Fruit fly (Drosophila melanogaster) whole organism, prepupa: ENCODE data around the gene mnb.

Experiments
- Blimp-1 ChIP-seq: fragments of 200-800 bp; sonication (Bioruptor generic); optimal IDR thresholded peaks from 3 replicates; lab custom pipeline; 2017; ENCODE audit warnings: missing biosample characterization, missing genetic modification characterization, mild to moderate bottlenecking, moderate library complexity, missing genetic modification reagents
- CG11294 ChIP-seq: fragments of 200-800 bp; sonication (Bioruptor generic); IDR thresholded peaks from 2 replicates; pipeline ENCODE4 v1.3.6; 2022; ENCODE audit warnings: missing biosample characterization, missing genetic modification characterization
- CG11902 ChIP-seq: fragments of 200-800 bp; sonication (Bioruptor generic); optimal IDR thresholded peaks from 3 replicates; lab custom pipeline; 2016; ENCODE audit warnings: missing biosample characterization, missing genetic modification characterization
- CG15336 ChIP-seq: fragments of 200-800 bp; sonication (Bioruptor generic); IDR thresholded peaks from 2 replicates; pipeline ENCODE4 v1.3.6; 2022; ENCODE audit warnings: missing biosample characterization, missing genetic modification characterization
- CG1621 ChIP-seq: fragments of 200-800 bp; sonication (Bioruptor generic); optimal IDR thresholded peaks from 3 replicates; lab custom pipeline; 2018; ENCODE audit warnings: missing biosample characterization, mild to moderate bottlenecking, missing genetic modification characterization
- CG16779 ChIP-seq: fragments of 200-800 bp; sonication (Bioruptor generic); optimal IDR thresholded peaks from 3 replicates; lab custom pipeline; 2017; ENCODE audit warnings: missing biosample characterization, mild to moderate bottlenecking, missing genetic modification characterization
- CG31627 ChIP-seq: fragments of 200-800 bp; sonication (Bioruptor generic); optimal IDR thresholded peaks from 3 replicates; lab custom pipeline; 2016; ENCODE audit warnings: missing biosample characterization, missing genetic modification characterization
- CG32006 ChIP-seq: fragments of 200-800 bp; sonication (Bioruptor generic); optimal IDR thresholded peaks from 3 replicates; lab custom pipeline; 2017; ENCODE audit warnings: missing biosample characterization, mild to moderate bottlenecking, missing genetic modification characterization
- CG34406 ChIP-seq: fragments of 200-800 bp; sonication (Bioruptor generic); optimal IDR thresholded peaks from 3 replicates; lab custom pipeline; 2016; ENCODE audit warnings: missing biosample characterization, missing genetic modification characterization
- CG3919 ChIP-seq: fragments of 200-800 bp; sonication (Bioruptor generic); optimal IDR thresholded peaks from 3 replicates; lab custom pipeline; 2016; ENCODE audit warnings: missing biosample characterization, missing genetic modification characterization
- CG4318 ChIP-seq: fragments of 200-800 bp; sonication (Bioruptor generic); optimal IDR thresholded peaks from 3 replicates; lab custom pipeline; 2017; ENCODE audit warnings: missing biosample characterization, mild to moderate bottlenecking, missing genetic modification characterization
- CG6163 ChIP-seq: fragments of 200-800 bp; sonication (Bioruptor generic); IDR thresholded peaks from 3 replicates; pipeline ENCODE4 v1.3.6; 2022; ENCODE audit warnings: missing biosample characterization, missing genetic modification characterization
- CG6276 ChIP-seq: fragments of 200-800 bp; sonication (Bioruptor generic); optimal IDR thresholded peaks from 2 replicates; lab custom pipeline; 2017; ENCODE audit warnings: missing biosample characterization, mild to moderate bottlenecking, missing genetic modification characterization
- CG6792 ChIP-seq: fragments of 200-800 bp; sonication (Bioruptor generic); optimal IDR thresholded peaks from 3 replicates; lab custom pipeline; 2016; ENCODE audit warnings: missing biosample characterization, missing genetic modification characterization
- CG6808 ChIP-seq: fragments of 200-800 bp; sonication (Bioruptor generic); optimal IDR thresholded peaks from 3 replicates; lab custom pipeline; 2017; ENCODE audit warnings: missing biosample characterization, missing genetic modification characterization, mild to moderate bottlenecking, moderate library complexity, missing genetic modification reagents
- CG7368 ChIP-seq: fragments of 200-800 bp; sonication (Bioruptor generic); optimal IDR thresholded peaks from 3 replicates; lab custom pipeline; 2016; ENCODE audit warnings: missing biosample characterization, missing genetic modification characterization
- CG8119 ChIP-seq: fragments of 200-800 bp; sonication (Bioruptor generic); IDR thresholded peaks from 3 replicates; pipeline ENCODE4 v1.3.6; 2022; ENCODE audit warnings: missing biosample characterization, missing genetic modification characterization
- CG8319 ChIP-seq: fragments of 200-800 bp; sonication (Bioruptor generic); optimal IDR thresholded peaks from 3 replicates; lab custom pipeline; 2016; ENCODE audit warnings: missing biosample characterization, missing genetic modification characterization
- CG8632 ChIP-seq: fragments of 200-800 bp; sonication (Bioruptor generic); optimal IDR thresholded peaks from 3 replicates; lab custom pipeline; 2016; ENCODE audit warnings: missing biosample characterization, missing genetic modification characterization
- CG9139 ChIP-seq: fragments of 200-800 bp; sonication (Bioruptor generic); optimal IDR thresholded peaks from 3 replicates; lab custom pipeline; 2017; ENCODE audit warnings: missing biosample characterization, mild to moderate bottlenecking, missing genetic modification characterization
- Eip75B ChIP-seq: fragments of 200-800 bp; sonication (Bioruptor generic); optimal IDR thresholded peaks from 3 replicates; lab custom pipeline; 2016; ENCODE audit warnings: missing biosample characterization, missing genetic modification characterization
- Eip78C ChIP-seq: fragments of 200-800 bp; sonication (Bioruptor generic); peaks from one replicate; lab custom pipeline; 2016; ENCODE audit warnings: missing biosample characterization, missing genetic modification characterization
- Eip93F ChIP-seq: fragments of 200-800 bp; sonication (Bioruptor generic); optimal IDR thresholded peaks from 2 replicates; lab custom pipeline; 2016; ENCODE audit warnings: missing biosample characterization, mild to moderate bottlenecking, missing genetic modification characterization
- Ets21C ChIP-seq: fragments of 200-800 bp; sonication (Bioruptor generic); optimal IDR thresholded peaks from 3 replicates; lab custom pipeline; 2016; ENCODE audit warnings: missing biosample characterization, missing genetic modification characterization
- Ets96B ChIP-seq: fragments of 200-800 bp; optimal IDR thresholded peaks from 2 replicates; lab custom pipeline; 2019; ENCODE audit warnings: missing biosample characterization, mild to moderate bottlenecking, missing genetic modification characterization, moderate library complexity
- Gug ChIP-seq: fragments of 200-800 bp; sonication (Bioruptor generic); IDR thresholded peaks from 2 replicates; pipeline ENCODE4 v1.3.6; 2022; ENCODE audit warnings: missing biosample characterization, missing genetic modification characterization
- Hr38 ChIP-seq: sonication (Bioruptor generic); optimal IDR thresholded peaks from 2 replicates; lab custom pipeline; 2016; ENCODE audit warnings: missing biosample characterization, missing genetic modification characterization
- Hr39 ChIP-seq: fragments of 200-800 bp; sonication (Bioruptor generic); optimal IDR thresholded peaks from 2 replicates; lab custom pipeline; 2016; ENCODE audit warnings: missing biosample characterization, missing genetic modification characterization
- Lpt ChIP-seq: fragments of 200-800 bp; sonication (Bioruptor generic); optimal IDR thresholded peaks from 3 replicates; lab custom pipeline; 2016; ENCODE audit warnings: missing biosample characterization, missing genetic modification characterization
- OdsH ChIP-seq: fragments of 200-800 bp; sonication (Bioruptor generic); optimal IDR thresholded peaks from 3 replicates; lab custom pipeline; 2016; ENCODE audit warnings: missing biosample characterization, missing genetic modification characterization
- Smox ChIP-seq: fragments of 200-800 bp; sonication (Bioruptor generic); optimal IDR thresholded peaks from 3 replicates; lab custom pipeline; 2016; ENCODE audit warnings: missing biosample characterization, missing genetic modification characterization
- Sox102F ChIP-seq: fragments of 200-800 bp; sonication (Bioruptor generic); optimal IDR thresholded peaks from 2 replicates; lab custom pipeline; 2016; ENCODE audit warnings: missing biosample characterization, mild to moderate bottlenecking, missing genetic modification characterization
- Sox14 ChIP-seq: fragments of 200-800 bp; sonication (Bioruptor generic); optimal IDR thresholded peaks from 3 replicates; lab custom pipeline; 2016; ENCODE audit warnings: missing biosample characterization, missing genetic modification characterization
- Sox15 ChIP-seq: fragments of 200-800 bp; sonication (Bioruptor generic); optimal IDR thresholded peaks from 3 replicates; lab custom pipeline; 2016; ENCODE audit warnings: missing biosample characterization, missing genetic modification characterization
- achi ChIP-seq: fragments of 200-800 bp; sonication (Bioruptor generic); optimal IDR thresholded peaks from 3 replicates; lab custom pipeline; 2016; ENCODE audit warnings: missing biosample characterization, missing genetic modification characterization
- acj6 ChIP-seq: fragments of 200-800 bp; sonication (Bioruptor generic); optimal IDR thresholded peaks from 3 replicates; lab custom pipeline; 2016; ENCODE audit warnings: missing biosample characterization, missing genetic modification characterization
- cyc ChIP-seq: fragments of 200-800 bp; sonication (Bioruptor generic); optimal IDR thresholded peaks from 3 replicates; lab custom pipeline; 2016; ENCODE audit warnings: missing biosample characterization, missing genetic modification characterization
- dsx ChIP-seq: fragments of 200-800 bp; optimal IDR thresholded peaks from 3 replicates; lab custom pipeline; 2019; ENCODE audit warnings: missing biosample characterization, mild to moderate bottlenecking, missing genetic modification characterization, moderate library complexity; ENCODE audit not compliant: poor library complexity, severe bottlenecking
- eg ChIP-seq: fragments of 200-800 bp; sonication (Bioruptor generic); IDR thresholded peaks from 3 replicates; pipeline ENCODE4 v1.3.6; 2022; ENCODE audit warnings: missing biosample characterization, missing genetic modification characterization
- esn ChIP-seq: fragments of 200-800 bp; sonication (Bioruptor generic); optimal IDR thresholded peaks from 2 replicates; lab custom pipeline; 2016; ENCODE audit warnings: missing biosample characterization, mild to moderate bottlenecking, missing genetic modification characterization, moderate library complexity
- fd59A ChIP-seq: fragments of 200-800 bp; sonication (Bioruptor generic); optimal IDR thresholded peaks from 2 replicates; lab custom pipeline; 2017; ENCODE audit warnings: missing biosample characterization, mild to moderate bottlenecking, missing genetic modification characterization, missing genetic modification reagents
- fd85E ChIP-seq: fragments of 200-800 bp; sonication (Bioruptor generic); optimal IDR thresholded peaks from 3 replicates; lab custom pipeline; 2016; ENCODE audit warnings: missing biosample characterization, missing genetic modification characterization
- lz ChIP-seq: fragments of 200-800 bp; sonication (Bioruptor generic); optimal IDR thresholded peaks from 3 replicates; lab custom pipeline; 2016; ENCODE audit warnings: missing biosample characterization, missing genetic modification characterization
- net ChIP-seq: fragments of 200-800 bp; sonication (Bioruptor generic); optimal IDR thresholded peaks from 3 replicates; lab custom pipeline; 2016; ENCODE audit warnings: missing biosample characterization, missing genetic modification characterization
- spab ChIP-seq: fragments of 200-800 bp; sonication (Bioruptor generic); optimal IDR thresholded peaks from 2 replicates; lab custom pipeline; 2017; ENCODE audit warnings: missing biosample characterization, mild to moderate bottlenecking, missing genetic modification characterization, missing genetic modification reagents
- ss ChIP-seq, 2 experiments: fragments of 200-800 bp; sonication (Bioruptor generic); optimal IDR thresholded peaks; 2 replicates in 1 of 2; 3 replicates in 1 of 2; lab custom pipeline; 2017 to 2018; ENCODE audit warnings: mild to moderate bottlenecking in 2 of 2, missing biosample characterization in 2 of 2, missing genetic modification characterization in 2 of 2, moderate library complexity in 1 of 2
- vri ChIP-seq: fragments of 200-800 bp; sonication (Bioruptor generic); optimal IDR thresholded peaks from 3 replicates; lab custom pipeline; 2016; ENCODE audit warnings: missing biosample characterization, mild to moderate bottlenecking, missing genetic modification characterization

The mnb gene

DNA sequence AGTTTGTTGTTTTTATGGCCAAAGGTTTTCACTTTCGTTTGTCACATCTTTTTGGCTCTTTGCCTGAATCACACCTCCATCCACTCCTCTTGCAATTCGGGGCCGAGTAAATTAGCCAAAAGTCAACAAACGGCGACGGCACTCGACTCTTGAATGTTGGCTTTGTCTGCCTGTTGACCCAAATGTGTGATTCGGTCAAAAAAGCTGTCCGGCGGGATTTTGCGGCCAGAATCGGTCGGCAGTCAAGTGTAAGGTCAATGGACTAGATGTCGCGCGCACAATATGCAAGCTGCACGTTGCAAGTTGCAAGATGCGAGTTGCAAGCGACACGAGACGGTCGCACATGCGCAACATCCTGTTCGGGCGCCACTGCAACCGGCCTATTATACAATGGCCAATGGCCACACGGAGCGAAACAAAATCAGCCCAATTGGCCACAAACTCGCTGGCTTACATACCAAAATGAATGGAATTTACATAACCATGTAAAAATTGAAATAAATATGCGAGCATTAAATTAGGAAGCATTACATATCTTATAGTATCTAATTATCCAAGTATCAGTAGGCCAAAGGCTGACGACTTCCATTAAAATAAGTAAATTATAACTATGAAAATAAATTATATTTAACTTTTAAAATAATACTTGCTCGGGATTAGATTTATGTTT, 30.7 kb upstream of the mnb start (continued):
- peak; percentile 26 for TF ChIP-seq CG8632 (GFP tag; lab: Kevin White, UChicago)
- no peak for TF ChIP-seq Hr38 (GFP tag; lab: Kevin White, UChicago)
- peak; percentile 32 for TF ChIP-seq CG6792 (GFP tag; lab: Kevin White, UChicago)
- TF ChIP-seq Eip75B (GFP tag; lab: Kevin White, UChicago) = no peak
- TF ChIP-seq lz (GFP tag; lab: Kevin White, UChicago) = no peak
- TF ChIP-seq Lpt = peak; percentile 7
- peak; percentile 37; the same call in 2 of the 3 replicates for TF ChIP-seq CG8119 (GFP tag; lab: Robert Waterston, UW)
- TF ChIP-seq esn = no peak
- no peak for TF ChIP-seq Ets96B (tag; lab: Kevin White, UChicago)
- TF ChIP-seq Blimp-1 = peak; percentile 87
- no peak for TF ChIP-seq CG11902
- TF ChIP-seq CG6808 (GFP tag; lab: Kevin White, UChicago) = peak; percentile 6
- TF ChIP-seq Ets21C (GFP tag; lab: Kevin White, UChicago) = no peak
- no peak for TF ChIP-seq Gug (GFP tag; lab: Robert Waterston, UW)
- no peak for TF ChIP-seq CG9139 (GFP tag; lab: Kevin White, UChicago)
- no peak for TF ChIP-seq Smox (GFP tag; lab: Kevin White, UChicago)
- no peak for TF ChIP-seq vri (GFP tag; lab: Kevin White, UChicago)
- TF ChIP-seq CG3919 (GFP tag; lab: Kevin White, UChicago) = peak; percentile 36
- TF ChIP-seq CG16779 (tag; lab: Kevin White, UChicago) = no peak
- TF ChIP-seq CG7368 (GFP tag; lab: Kevin White, UChicago) = no peak
- no peak for TF ChIP-seq Hr39 (GFP tag; lab: Kevin White, UChicago)
- no peak for TF ChIP-seq Sox102F
- TF ChIP-seq, all 60 proteins: peak for 22

DNA sequence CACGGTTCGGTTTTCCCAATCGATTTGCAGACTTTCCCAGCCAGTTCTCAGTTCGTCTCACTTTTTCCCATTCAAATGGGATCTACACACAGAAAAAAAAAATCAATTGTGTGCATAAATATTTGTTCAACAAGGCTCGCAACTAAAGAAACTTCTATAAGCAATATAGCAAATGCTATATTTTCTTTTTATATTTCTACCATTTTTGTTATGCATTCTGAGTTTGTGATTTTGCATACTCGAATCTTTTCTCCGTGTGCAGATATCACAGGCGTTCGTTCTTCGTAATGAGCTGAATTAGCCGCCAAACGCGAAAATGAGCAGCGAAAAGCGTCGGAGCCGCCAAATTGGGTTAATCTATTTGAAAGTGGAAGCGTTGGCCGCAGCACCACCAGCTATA, 28.9 kb upstream of the mnb start:
- no peak for TF ChIP-seq Sox15 (GFP tag; lab: Kevin White, UChicago)
- no peak for TF ChIP-seq achi (GFP tag; lab: Kevin White, UChicago)
- no peak for TF ChIP-seq CG16779 (tag; lab: Kevin White, UChicago)
- TF ChIP-seq CG31627 (GFP tag; lab: Kevin White, UChicago) = no peak
- no peak for TF ChIP-seq dsx (GFP tag; lab: Kevin White, UChicago)
- TF ChIP-seq Smox (GFP tag; lab: Kevin White, UChicago) = no peak
- no peak for TF ChIP-seq net (GFP tag; lab: Kevin White, UChicago)
- TF ChIP-seq Gug (GFP tag; lab: Robert Waterston, UW) = no peak
- no peak for TF ChIP-seq CG3919 (GFP tag; lab: Kevin White, UChicago)
- TF ChIP-seq ss (GFP tag; optimal IDR thresholded peaks at IDR 0.05; lab: Kevin White, UChicago) = no peak
- peak; percentile 9 for TF ChIP-seq OdsH (GFP tag; lab: Kevin White, UChicago)
- no peak for TF ChIP-seq CG6808 (GFP tag; lab: Kevin White, UChicago)
- peak; percentile 68 for TF ChIP-seq eg (GFP tag; lab: Robert Waterston, UW)
- no peak for TF ChIP-seq cyc (GFP tag; lab: Kevin White, UChicago)
- TF ChIP-seq CG7368 (GFP tag; lab: Kevin White, UChicago) = no peak
- peak; percentile 62 for TF ChIP-seq CG32006
- TF ChIP-seq Eip78C (GFP tag; lab: Kevin White, UChicago) = peak; percentile 52
- no peak for TF ChIP-seq Ets21C (GFP tag; lab: Kevin White, UChicago)
- peak; percentile 52; the same call in 1 of the 3 replicates for TF ChIP-seq CG8119 (GFP tag; lab: Robert Waterston, UW)
- TF ChIP-seq CG8319 (GFP tag; lab: Kevin White, UChicago) = no peak
- TF ChIP-seq Eip93F = no peak
- TF ChIP-seq lz (GFP tag; lab: Kevin White, UChicago) = no peak
- TF ChIP-seq CG6276 = peak; percentile 22
- TF ChIP-seq CG4318 (GFP tag; lab: Kevin White, UChicago) = no peak
- TF ChIP-seq CG6163 = peak; percentile 27; the same call in 1 of the 3 replicates
- TF ChIP-seq fd85E = no peak
- TF ChIP-seq Sox14 (GFP tag; lab: Kevin White, UChicago) = no peak
- TF ChIP-seq Hr38 (GFP tag; lab: Kevin White, UChicago) = no peak
- TF ChIP-seq Eip75B (GFP tag; lab: Kevin White, UChicago) = no peak
- no peak for TF ChIP-seq CG11294 (GFP tag; lab: Robert Waterston, UW)
- TF ChIP-seq spab (GFP tag; lab: Kevin White, UChicago) = no peak
- no peak for TF ChIP-seq Hr39 (GFP tag; lab: Kevin White, UChicago)
- TF ChIP-seq CG34406 (GFP tag; lab: Kevin White, UChicago) = no peak
- no peak for TF ChIP-seq CG1621 (tag; lab: Kevin White, UChicago)
- no peak for TF ChIP-seq Lpt
- no peak for TF ChIP-seq CG11902
- TF ChIP-seq fd59A (GFP tag; lab: Kevin White, UChicago) = no peak
- TF ChIP-seq CG15336 (GFP tag; lab: Robert Waterston, UW) = peak; percentile 73
- TF ChIP-seq acj6 = no peak
